Fruit fly (Drosophila melanogaster) whole organism, pupa: Measurements from ENCODE around the gene CG6431.

Source experiments
- CG12605 ChIP-seq: fragments of 200-800 bp; sonication (Bioruptor generic); IDR thresholded peaks from 2 replicates; pipeline ENCODE4 v1.3.6; 2022; ENCODE audit warnings: missing biosample characterization, missing genetic modification characterization
- CG13204 ChIP-seq: fragments of 200-800 bp; sonication (Bioruptor generic); optimal IDR thresholded peaks from 2 replicates; lab custom pipeline; 2018; ENCODE audit warnings: missing biosample characterization, mild to moderate bottlenecking, missing genetic modification characterization, moderate library complexity
- CG15710 ChIP-seq: fragments of 200-800 bp; sonication (Bioruptor generic); optimal IDR thresholded peaks from 2 replicates; lab custom pipeline; 2018; ENCODE audit warnings: missing biosample characterization, mild to moderate bottlenecking, missing genetic modification characterization, moderate library complexity
- CG4496 ChIP-seq: fragments of 200-800 bp; sonication (Bioruptor generic); IDR thresholded peaks from 3 replicates; pipeline ENCODE4 v1.3.6; 2022; ENCODE audit warnings: missing biosample characterization, missing genetic modification characterization
- CG8159 ChIP-seq: fragments of 200-800 bp; sonication (Bioruptor generic); optimal IDR thresholded peaks from 3 replicates; lab custom pipeline; 2018; ENCODE audit warnings: missing biosample characterization, mild to moderate bottlenecking, missing genetic modification characterization, moderate library complexity
- EcR ChIP-seq: fragments of 200-800 bp; sonication (Bioruptor generic); optimal IDR thresholded peaks from 3 replicates; lab custom pipeline; 2019; ENCODE audit warnings: missing biosample characterization, missing genetic modification characterization, mild to moderate bottlenecking, moderate library complexity, missing genetic modification reagents
- Ets98B ChIP-seq: fragments of 200-800 bp; sonication (Bioruptor generic); IDR thresholded peaks from 2 replicates; pipeline ENCODE4 v1.3.6; 2022; ENCODE audit warnings: missing biosample characterization, missing genetic modification characterization
- Snoo ChIP-seq: fragments of 200-800 bp; sonication (Bioruptor generic); optimal IDR thresholded peaks from 3 replicates; lab custom pipeline; 2017; ENCODE audit warnings: missing biosample characterization, mild to moderate bottlenecking, missing genetic modification characterization, inconsistent platforms
- fd96Ca ChIP-seq: fragments of 200-800 bp; sonication (Bioruptor generic); IDR thresholded peaks from 3 replicates; pipeline ENCODE4 v1.3.6; 2022; ENCODE audit warnings: missing biosample characterization, missing genetic modification characterization
- gl ChIP-seq: fragments of 200-800 bp; sonication (Bioruptor generic); optimal IDR thresholded peaks from 2 replicates; lab custom pipeline; 2018; ENCODE audit warnings: missing biosample characterization, mild to moderate bottlenecking, missing genetic modification characterization

DNA sequence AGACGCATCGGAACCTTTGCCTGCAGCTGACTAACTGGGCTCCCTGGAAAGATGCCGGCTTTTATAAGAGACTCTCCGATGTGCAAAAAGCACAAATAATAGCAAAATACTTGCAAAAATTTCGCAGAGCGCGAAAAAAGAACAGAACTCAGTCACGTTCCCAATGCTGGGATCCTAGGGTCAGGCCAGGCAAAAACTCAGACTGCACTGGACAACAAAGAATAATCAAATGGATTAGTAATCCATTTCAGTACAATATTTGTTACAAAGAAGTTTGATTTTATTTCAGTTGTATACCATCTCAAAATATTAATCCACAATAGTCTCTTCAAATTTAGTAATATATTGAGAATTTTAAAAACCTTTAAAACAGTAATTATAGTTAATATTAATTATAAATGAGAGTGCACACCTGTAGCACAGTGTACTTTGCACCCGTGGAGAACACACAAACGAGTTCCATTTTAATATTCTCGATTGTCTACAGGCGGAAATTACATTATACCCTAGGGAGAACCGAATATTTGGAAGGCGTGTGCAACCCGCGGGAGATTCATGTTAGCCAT, 29.9 kb upstream of the CG6431 start, which contains the start of gene CG17108:
- no peak for TF ChIP-seq Snoo
- TF ChIP-seq CG4496 (GFP tag; lab: Robert Waterston, UW) = no peak
- TF ChIP-seq fd96Ca (GFP tag; lab: Robert Waterston, UW) = no peak
- no peak for TF ChIP-seq Ets98B (GFP tag; lab: Robert Waterston, UW)
- no peak for TF ChIP-seq CG13204 (GFP tag; lab: Kevin White, UChicago)
- no peak for TF ChIP-seq EcR (GFP tag; lab: Kevin White, UChicago)
- peak; percentile 55 for TF ChIP-seq CG8159 (tag; lab: Kevin White, UChicago)
- no peak for TF ChIP-seq CG12605 (GFP tag; lab: Robert Waterston, UW)
- TF ChIP-seq CG15710 (tag; lab: Kevin White, UChicago) = peak; percentile 36
- no peak for TF ChIP-seq gl
